Worm (Caenorhabditis elegans): Measurements from ENCODE around the gene F22B8.3.

The F22B8.3 gene

ce11 chrV:16045837-16046236, 44.9 kb upstream of the F22B8.3 start, which contains the start of gene T10C6.15:
Gene T10C6.15 (minus strand): TSS chrV:16045940.
- TF ChIP-seq ztf-11 (tag; optimal IDR thresholded peaks at IDR 0.05) (no peak), dmd-6 (GFP tag; IDR thresholded peaks at IDR 0.05) (peak; percentile 95), nhr-77 (tag; optimal IDR thresholded peaks at IDR 0.05) (peak; percentile 58), attf-4 (tag; optimal IDR thresholded peaks at IDR 0.05) (no peak), lin-1 (GFP tag; IDR thresholded peaks at IDR 0.05) (peak; percentile 83), nhr-25 (tag; optimal IDR thresholded peaks at IDR 0.05; ENCODE audit: borderline replicate concordance, insufficient read depth) (no peak), hlh-11 (tag; optimal IDR thresholded peaks at IDR 0.05) (peak; percentile 91), mdl-1 (tag; optimal IDR thresholded peaks at IDR 0.05) (peak in 1 of 2 experiments; percentile 72), T20F7.1 (GFP tag; optimal IDR thresholded peaks at IDR 0.05) (peak; percentile 38), R02D3.7 (tag; optimal IDR thresholded peaks at IDR 0.05) (no peak), dve-1 (tag; optimal IDR thresholded peaks at IDR 0.05; ENCODE audit: insufficient read depth) (peak; percentile 97), madf-9 (GFP tag; conservative IDR thresholded peaks at IDR 0.05) (no peak), tra-1 (GFP tag; IDR thresholded peaks at IDR 0.05) (peak; percentile 69), pqm-1 (tag; optimal IDR thresholded peaks at IDR 0.05) (peak; percentile 67), aly-2 (tag; optimal IDR thresholded peaks at IDR 0.05) (no peak), F37D6.2 (tag; optimal IDR thresholded peaks at IDR 0.05) (no peak), nhr-28 (tag; optimal IDR thresholded peaks at IDR 0.05) (peak; percentile 80), nhr-10 (tag; optimal IDR thresholded peaks at IDR 0.05) (peak; percentile 46), snpc-4 (tag; optimal IDR thresholded peaks at IDR 0.05) (no peak), nhr-102 (tag; optimal IDR thresholded peaks at IDR 0.05) (peak; percentile 89), ceh-28 (tag; optimal IDR thresholded peaks at IDR 0.05) (no peak), hif-1 (tag; optimal IDR thresholded peaks at IDR 0.05) (peak in 1 of 2 experiments; percentile 4), php-3 (GFP tag; IDR thresholded peaks at IDR 0.05) (peak; percentile 74), nhr-48 (tag; optimal IDR thresholded peaks at IDR 0.05) (peak; percentile 91), hlh-30 (tag; optimal IDR thresholded peaks at IDR 0.05; ENCODE audit: insufficient read depth) (peak; percentile 77), madf-5 (GFP tag; IDR thresholded peaks at IDR 0.05) (no peak), daf-16 (GFP tag; optimal IDR thresholded peaks at IDR 0.05) (peak in 1 of 2 experiments; percentile 91), daf-16 (tag; optimal IDR thresholded peaks at IDR 0.05) (peak; percentile 100), mxl-3 (GFP tag; optimal IDR thresholded peaks at IDR 0.05) (peak; percentile 18), nhr-6 (tag; optimal IDR thresholded peaks at IDR 0.05) (peak; percentile 20), mdt-29 (GFP tag; IDR thresholded peaks at IDR 0.05) (no peak), Y75B8A.6 (GFP tag; IDR thresholded peaks at IDR 0.05) (no peak), daf-19 (GFP tag; conservative IDR thresholded peaks at IDR 0.05) (no peak)

ce11 chrV:16046573-16046972, 44.2 kb upstream of the F22B8.3 start, which contains the start of gene ZK285.2:
Gene ZK285.2 (plus strand): TSS chrV:16046873.
- TF ChIP-seq tag-97 (GFP tag; IDR thresholded peaks at IDR 0.05) (no peak), dmd-8 (GFP tag; IDR thresholded peaks at IDR 0.05) (no peak), R02D3.7 (tag; optimal IDR thresholded peaks at IDR 0.05) (no peak)

- TF ChIP-seq set-16 (GFP tag; IDR thresholded peaks at IDR 0.05): peak; percentile 90
- TF ChIP-seq cey-2 (tag; optimal IDR thresholded peaks at IDR 0.05; ENCODE audit: borderline replicate concordance, insufficient read depth): no peak
Observed at ce11 chrV:16047052-16047451, 43.7 kb upstream of the F22B8.3 start.

ce11 chrV:16047508-16047907, 43.3 kb upstream of the F22B8.3 start, which contains the start of gene str-198:
Gene str-198 (plus strand): TSS chrV:16047808.
- no peak for TF ChIP-seq ama-1 (optimal IDR thresholded peaks at IDR 0.05)

All from whole organism, L4 larva.